Fruit fly (Drosophila melanogaster) whole organism, wandering third instar larva: Measurements from ENCODE around the gene Ubc84D.
A peak's percentile ranks its signal among the peaks of the same experiment; 100 is the strongest.

Experiments used
- Abd-B ChIP-seq: fragments of >200 bp; optimal IDR thresholded peaks from 2 replicates; lab custom pipeline; 2017; ENCODE audit warnings: missing biosample characterization, missing genetic modification characterization
- CG32264 ChIP-seq: fragments of 200-800 bp; sonication (Bioruptor generic); optimal IDR thresholded peaks from 2 replicates; lab custom pipeline; 2016; ENCODE audit warnings: missing biosample characterization, missing genetic modification characterization
- CG9705 ChIP-seq: fragments of 200-800 bp; sonication (Bioruptor generic); optimal IDR thresholded peaks from 2 replicates; lab custom pipeline; 2018; ENCODE audit warnings: missing biosample characterization, mild to moderate bottlenecking, missing genetic modification characterization
- CrebA ChIP-seq: fragments of 200-800 bp; sonication (Bioruptor generic); optimal IDR thresholded peaks from 2 replicates; lab custom pipeline; 2016; ENCODE audit warnings: missing biosample characterization, mild to moderate bottlenecking, missing genetic modification characterization, borderline replicate concordance
- Dfd ChIP-seq: fragments of >200 bp; optimal IDR thresholded peaks from 2 replicates; lab custom pipeline; 2017; ENCODE audit warnings: missing biosample characterization, missing genetic modification characterization
- Dif ChIP-seq: fragments of 200-275, 200-300 bp; sonication (Bioruptor generic); optimal IDR thresholded peaks from 2 replicates; lab custom pipeline; 2018; ENCODE audit warnings: missing biosample characterization, missing genetic modification characterization; ENCODE audit not compliant: partially characterized antibody
- GATAd ChIP-seq: sonication (Bioruptor generic); optimal IDR thresholded peaks from 2 replicates; lab custom pipeline; 2016; ENCODE audit warnings: missing biosample characterization, missing genetic modification characterization
- HLH106 ChIP-seq: fragments of 200-800 bp; optimal IDR thresholded peaks from 3 replicates; lab custom pipeline; 2019; ENCODE audit warnings: missing biosample characterization, mild to moderate bottlenecking, missing genetic modification characterization, moderate library complexity
- Hnf4 ChIP-seq: fragments of 200-800 bp; sonication (Bioruptor generic); optimal IDR thresholded peaks from 2 replicates; lab custom pipeline; 2016; ENCODE audit warnings: missing biosample characterization, mild to moderate bottlenecking, missing genetic modification characterization
- Hr78 ChIP-seq: fragments of >200 bp; optimal IDR thresholded peaks from 2 replicates; lab custom pipeline; 2017; ENCODE audit warnings: missing biosample characterization, missing genetic modification characterization
- Hr83 ChIP-seq: fragments of 200-300 bp; sonication (Bioruptor generic); optimal IDR thresholded peaks from 2 replicates; lab custom pipeline; 2016; ENCODE audit warnings: missing biosample characterization, mild to moderate bottlenecking, missing genetic modification characterization, moderate library complexity; ENCODE audit not compliant: poor library complexity, severe bottlenecking
- Jra ChIP-seq: sonication (Bioruptor generic); optimal IDR thresholded peaks from 2 replicates; lab custom pipeline; 2016; ENCODE audit warnings: missing biosample characterization, missing genetic modification characterization
- Mio ChIP-seq: sonication (Bioruptor generic); optimal IDR thresholded peaks from 2 replicates; lab custom pipeline; 2016; ENCODE audit warnings: missing biosample characterization, missing genetic modification characterization
- Myc ChIP-seq: fragments of >200 bp; optimal IDR thresholded peaks from 2 replicates; lab custom pipeline; 2017
- N ChIP-seq: fragments of >200 bp; optimal IDR thresholded peaks from 2 replicates; lab custom pipeline; 2018; ENCODE audit warnings: missing biosample characterization, missing external identifiers, missing genetic modification characterization
- OdsH ChIP-seq: fragments of 200-800 bp; sonication (Bioruptor generic); optimal IDR thresholded peaks from 2 replicates; lab custom pipeline; 2016; ENCODE audit warnings: missing biosample characterization, mild to moderate bottlenecking, missing genetic modification characterization
- Rel ChIP-seq, 2 experiments: fragments of 200-800 bp; sonication (Bioruptor generic) in 1 of 2; optimal IDR thresholded peaks; 2 replicates in 1 of 2; 3 replicates in 1 of 2; lab custom pipeline; 2016 to 2019; ENCODE audit warnings: mild to moderate bottlenecking in 2 of 2, missing biosample characterization in 2 of 2, missing genetic modification characterization in 2 of 2, moderate library complexity in 1 of 2
- Sp1 ChIP-seq: fragments of 200-800 bp; sonication (Bioruptor generic); optimal IDR thresholded peaks from 3 replicates; lab custom pipeline; 2019; ENCODE audit warnings: missing biosample characterization, mild to moderate bottlenecking, missing genetic modification characterization, moderate library complexity
- Vsx2 ChIP-seq: fragments of 200-300, 225-300 bp; sonication (Bioruptor generic); optimal IDR thresholded peaks from 2 replicates; lab custom pipeline; 2018; ENCODE audit warnings: missing biosample characterization, missing genetic modification characterization; ENCODE audit not compliant: partially characterized antibody
- brk ChIP-seq: fragments of 200-800 bp; sonication (Bioruptor generic); optimal IDR thresholded peaks from 2 replicates; lab custom pipeline; 2016; ENCODE audit warnings: missing biosample characterization, mild to moderate bottlenecking, missing genetic modification characterization
- dl ChIP-seq, 2 experiments: fragments of 175-275, 200-275 bp in 1 of 2; fragments of 200-275 bp in 1 of 2; sonication (Bioruptor generic); optimal IDR thresholded peaks; lab custom pipeline; 2018; ENCODE audit warnings: mild to moderate bottlenecking in 2 of 2, missing biosample characterization in 2 of 2, missing genetic modification characterization in 2 of 2, moderate library complexity in 2 of 2; ENCODE audit not compliant: partially characterized antibody in 2 of 2, insufficient read depth in 1 of 2
- dmrt93B ChIP-seq: fragments of 200-800 bp; sonication (Bioruptor generic); optimal IDR thresholded peaks from 2 replicates; lab custom pipeline; 2018; ENCODE audit warnings: missing biosample characterization, mild to moderate bottlenecking, missing genetic modification characterization
- ey ChIP-seq: fragments of 200-800 bp; sonication (Bioruptor generic); optimal IDR thresholded peaks from 2 replicates; lab custom pipeline; 2016; ENCODE audit warnings: missing biosample characterization, missing genetic modification characterization
- foxo ChIP-seq, 2 experiments: fragments of 200-800 bp; sonication (Bioruptor generic); optimal IDR thresholded peaks; 2 replicates in 1 of 2; 3 replicates in 1 of 2; lab custom pipeline; 2016 to 2017; ENCODE audit warnings: missing biosample characterization in 2 of 2, missing genetic modification characterization in 2 of 2
- fru ChIP-seq: fragments of 200-800 bp; sonication (Bioruptor generic); optimal IDR thresholded peaks from 3 replicates; lab custom pipeline; 2016; ENCODE audit warnings: missing biosample characterization, mild to moderate bottlenecking, missing genetic modification characterization
- h ChIP-seq: fragments of 200-800 bp; sonication (Bioruptor generic); optimal IDR thresholded peaks from 3 replicates; lab custom pipeline; 2016; ENCODE audit warnings: missing biosample characterization, mild to moderate bottlenecking, missing genetic modification characterization
- jim ChIP-seq: fragments of 175-275, 200-325 bp; sonication (Bioruptor generic); optimal IDR thresholded peaks from 2 replicates; lab custom pipeline; 2016; ENCODE audit warnings: missing biosample characterization, mild to moderate bottlenecking, missing genetic modification characterization
- lola ChIP-seq: fragments of >200 bp; optimal IDR thresholded peaks from 2 replicates; lab custom pipeline; 2017; ENCODE audit warnings: missing biosample characterization, missing genetic modification characterization
- pan ChIP-seq: fragments of >200 bp; optimal IDR thresholded peaks from 2 replicates; lab custom pipeline; 2017
- psq ChIP-seq: fragments of 200-800 bp; sonication (Bioruptor generic); optimal IDR thresholded peaks from 3 replicates; lab custom pipeline; 2017; ENCODE audit warnings: missing biosample characterization, mild to moderate bottlenecking, missing genetic modification characterization, moderate library complexity
- sage ChIP-seq: fragments of 200-800 bp; sonication (Bioruptor generic); optimal IDR thresholded peaks from 2 replicates; lab custom pipeline; 2016; ENCODE audit warnings: missing biosample characterization, mild to moderate bottlenecking, missing genetic modification characterization
- sv ChIP-seq: fragments of 200-800 bp; sonication (Bioruptor generic); optimal IDR thresholded peaks from 3 replicates; lab custom pipeline; 2016; ENCODE audit warnings: missing biosample characterization, missing genetic modification characterization
- tai ChIP-seq: sonication (Bioruptor generic); optimal IDR thresholded peaks from 2 replicates; lab custom pipeline; 2016; ENCODE audit warnings: missing biosample characterization, missing genetic modification characterization
- usp ChIP-seq: fragments of >200 bp; optimal IDR thresholded peaks from 2 replicates; lab custom pipeline; 2017; ENCODE audit warnings: missing biosample characterization, missing genetic modification characterization
- woc ChIP-seq: sonication (Bioruptor generic); optimal IDR thresholded peaks from 2 replicates; lab custom pipeline; 2016; ENCODE audit warnings: missing biosample characterization, mild to moderate bottlenecking, missing genetic modification characterization

The Ubc84D gene

dm6 chr3R:7515599-7516069, 3.6 kb downstream of the Ubc84D start, which contains the start of gene alpha-Est8:
alpha-Est8 (minus strand) TSS chr3R:7515670.
- TF ChIP-seq Dif, result peak; percentile 16
- TF ChIP-seq Sp1 (GFP tag; lab: Kevin White, UChicago), result no peak
- no peak for TF ChIP-seq GATAd
- TF ChIP-seq CG32264 (GFP tag; lab: Kevin White, UChicago), result no peak
- TF ChIP-seq h (GFP tag; lab: Kevin White, UChicago), result peak; percentile 17
- TF ChIP-seq woc, result no peak
- no peak for TF ChIP-seq lola
- no peak for TF ChIP-seq ey (GFP tag; lab: Kevin White, UChicago)
- no peak for TF ChIP-seq Hr78 (GFP tag; lab: Kevin White, UChicago)
- TF ChIP-seq foxo (GFP tag; optimal IDR thresholded peaks at IDR 0.05; lab: Kevin White, UChicago), result no peak
- TF ChIP-seq Mio, result no peak
- no peak for TF ChIP-seq fru
- no peak for TF ChIP-seq Dfd (GFP tag; lab: Kevin White, UChicago)
- no peak for TF ChIP-seq Hr83 (GFP tag; lab: Kevin White, UChicago)
- no peak for TF ChIP-seq N
- TF ChIP-seq CG9705 (GFP tag; lab: Kevin White, UChicago), result no peak
- TF ChIP-seq Abd-B (GFP tag; lab: Kevin White, UChicago), result no peak
- TF ChIP-seq pan, result no peak
- TF ChIP-seq HLH106 (tag; lab: Kevin White, UChicago), result no peak
- no peak for TF ChIP-seq brk (GFP tag; lab: Kevin White, UChicago)
- no peak for TF ChIP-seq dmrt93B (GFP tag; lab: Kevin White, UChicago)
- no peak for TF ChIP-seq dl (GFP tag; optimal IDR thresholded peaks at IDR 0.05; lab: Kevin White, UChicago; ENCODE audit: insufficient read depth in 1 of 2, partially characterized antibody in 2 of 2)
- no peak for TF ChIP-seq OdsH (GFP tag; lab: Kevin White, UChicago)
- TF ChIP-seq Hnf4, result no peak
- TF ChIP-seq Jra (GFP tag; lab: Kevin White, UChicago), result no peak
- TF ChIP-seq jim (GFP tag; lab: Kevin White, UChicago), result no peak
- no peak for TF ChIP-seq Rel (GFP tag; optimal IDR thresholded peaks at IDR 0.05; lab: Kevin White, UChicago)
- TF ChIP-seq Rel (tag; optimal IDR thresholded peaks at IDR 0.05; lab: Kevin White, UChicago), result peak; percentile 38
- TF ChIP-seq usp (GFP tag; lab: Kevin White, UChicago), result no peak
- no peak for TF ChIP-seq sage (GFP tag; lab: Kevin White, UChicago)
- TF ChIP-seq CrebA (GFP tag; lab: Kevin White, UChicago), result peak; percentile 38
- no peak for TF ChIP-seq sv (GFP tag; lab: Kevin White, UChicago)
- TF ChIP-seq, all 38 proteins: peak for 4

dm6 chr3R:7514232-7514863, 4.9 kb downstream of the Ubc84D start:
- TF ChIP-seq Dif, result no peak
- TF ChIP-seq Hnf4, result peak; percentile 15
- TF ChIP-seq Myc (lab: Kevin White, UChicago), result no peak

- TF ChIP-seq woc (no peak), fru (no peak), N (peak; percentile 69), HLH106 (tag; lab: Kevin White, UChicago) (no peak), sv (GFP tag; lab: Kevin White, UChicago) (no peak), Dfd (GFP tag; lab: Kevin White, UChicago) (no peak), Myc (lab: Kevin White, UChicago) (peak; percentile 86), Abd-B (GFP tag; lab: Kevin White, UChicago) (peak; percentile 38), lola (peak; percentile 86), Vsx2 (GFP tag; lab: Kevin White, UChicago) (peak; percentile 52), Hr83 (GFP tag; lab: Kevin White, UChicago) (no peak), Dif (peak; percentile 36), tai (GFP tag; lab: Kevin White, UChicago) (no peak), CG32264 (GFP tag; lab: Kevin White, UChicago) (no peak), jim (GFP tag; lab: Kevin White, UChicago) (no peak), dmrt93B (GFP tag; lab: Kevin White, UChicago) (no peak), psq (GFP tag; lab: Kevin White, UChicago) (no peak), Sp1 (GFP tag; lab: Kevin White, UChicago) (no peak)
Observed at dm6 chr3R:7508198-7508837, 10.9 kb downstream of the Ubc84D start.
